Fruit fly (Drosophila melanogaster) whole organism, wandering third instar larva: ENCODE results near the gene lqf.

Experiments used
- Abd-B ChIP-seq: fragments of >200 bp; optimal IDR thresholded peaks from 2 replicates; lab custom pipeline; 2017; ENCODE audit warnings: missing biosample characterization, missing genetic modification characterization
- CG32264 ChIP-seq: fragments of 200-800 bp; sonication (Bioruptor generic); optimal IDR thresholded peaks from 2 replicates; lab custom pipeline; 2016; ENCODE audit warnings: missing biosample characterization, missing genetic modification characterization
- CG9705 ChIP-seq: fragments of 200-800 bp; sonication (Bioruptor generic); optimal IDR thresholded peaks from 2 replicates; lab custom pipeline; 2018; ENCODE audit warnings: missing biosample characterization, mild to moderate bottlenecking, missing genetic modification characterization
- CrebA ChIP-seq: fragments of 200-800 bp; sonication (Bioruptor generic); optimal IDR thresholded peaks from 2 replicates; lab custom pipeline; 2016; ENCODE audit warnings: missing biosample characterization, mild to moderate bottlenecking, missing genetic modification characterization, borderline replicate concordance
- Dfd ChIP-seq: fragments of >200 bp; optimal IDR thresholded peaks from 2 replicates; lab custom pipeline; 2017; ENCODE audit warnings: missing biosample characterization, missing genetic modification characterization
- Dif ChIP-seq: fragments of 200-275, 200-300 bp; sonication (Bioruptor generic); optimal IDR thresholded peaks from 2 replicates; lab custom pipeline; 2018; ENCODE audit warnings: missing biosample characterization, missing genetic modification characterization; ENCODE audit not compliant: partially characterized antibody
- GATAd ChIP-seq: sonication (Bioruptor generic); optimal IDR thresholded peaks from 2 replicates; lab custom pipeline; 2016; ENCODE audit warnings: missing biosample characterization, missing genetic modification characterization
- HLH106 ChIP-seq: fragments of 200-800 bp; optimal IDR thresholded peaks from 3 replicates; lab custom pipeline; 2019; ENCODE audit warnings: missing biosample characterization, mild to moderate bottlenecking, missing genetic modification characterization, moderate library complexity
- Hnf4 ChIP-seq: fragments of 200-800 bp; sonication (Bioruptor generic); optimal IDR thresholded peaks from 2 replicates; lab custom pipeline; 2016; ENCODE audit warnings: missing biosample characterization, mild to moderate bottlenecking, missing genetic modification characterization
- Hr78 ChIP-seq: fragments of >200 bp; optimal IDR thresholded peaks from 2 replicates; lab custom pipeline; 2017; ENCODE audit warnings: missing biosample characterization, missing genetic modification characterization
- Hr83 ChIP-seq: fragments of 200-300 bp; sonication (Bioruptor generic); optimal IDR thresholded peaks from 2 replicates; lab custom pipeline; 2016; ENCODE audit warnings: missing biosample characterization, mild to moderate bottlenecking, missing genetic modification characterization, moderate library complexity; ENCODE audit not compliant: poor library complexity, severe bottlenecking
- Jra ChIP-seq: sonication (Bioruptor generic); optimal IDR thresholded peaks from 2 replicates; lab custom pipeline; 2016; ENCODE audit warnings: missing biosample characterization, missing genetic modification characterization
- Mio ChIP-seq: sonication (Bioruptor generic); optimal IDR thresholded peaks from 2 replicates; lab custom pipeline; 2016; ENCODE audit warnings: missing biosample characterization, missing genetic modification characterization
- Myc ChIP-seq: fragments of >200 bp; optimal IDR thresholded peaks from 2 replicates; lab custom pipeline; 2017
- N ChIP-seq: fragments of >200 bp; optimal IDR thresholded peaks from 2 replicates; lab custom pipeline; 2018; ENCODE audit warnings: missing biosample characterization, missing external identifiers, missing genetic modification characterization
- Rel ChIP-seq, 2 experiments: fragments of 200-800 bp; sonication (Bioruptor generic) in 1 of 2; optimal IDR thresholded peaks; 2 replicates in 1 of 2; 3 replicates in 1 of 2; lab custom pipeline; 2016 to 2019; ENCODE audit warnings: mild to moderate bottlenecking in 2 of 2, missing biosample characterization in 2 of 2, missing genetic modification characterization in 2 of 2, moderate library complexity in 1 of 2
- Vsx2 ChIP-seq: fragments of 200-300, 225-300 bp; sonication (Bioruptor generic); optimal IDR thresholded peaks from 2 replicates; lab custom pipeline; 2018; ENCODE audit warnings: missing biosample characterization, missing genetic modification characterization; ENCODE audit not compliant: partially characterized antibody
- br ChIP-seq: fragments of 200-800 bp; sonication (Bioruptor generic); optimal IDR thresholded peaks from 2 replicates; lab custom pipeline; 2016; ENCODE audit warnings: missing biosample characterization, missing genetic modification characterization
- brk ChIP-seq: fragments of 200-800 bp; sonication (Bioruptor generic); optimal IDR thresholded peaks from 2 replicates; lab custom pipeline; 2016; ENCODE audit warnings: missing biosample characterization, mild to moderate bottlenecking, missing genetic modification characterization
- dmrt93B ChIP-seq: fragments of 200-800 bp; sonication (Bioruptor generic); optimal IDR thresholded peaks from 2 replicates; lab custom pipeline; 2018; ENCODE audit warnings: missing biosample characterization, mild to moderate bottlenecking, missing genetic modification characterization
- ey ChIP-seq: fragments of 200-800 bp; sonication (Bioruptor generic); optimal IDR thresholded peaks from 2 replicates; lab custom pipeline; 2016; ENCODE audit warnings: missing biosample characterization, missing genetic modification characterization
- foxo ChIP-seq, 2 experiments: fragments of 200-800 bp; sonication (Bioruptor generic); optimal IDR thresholded peaks; 2 replicates in 1 of 2; 3 replicates in 1 of 2; lab custom pipeline; 2016 to 2017; ENCODE audit warnings: missing biosample characterization in 2 of 2, missing genetic modification characterization in 2 of 2
- fru ChIP-seq: fragments of 200-800 bp; sonication (Bioruptor generic); optimal IDR thresholded peaks from 3 replicates; lab custom pipeline; 2016; ENCODE audit warnings: missing biosample characterization, mild to moderate bottlenecking, missing genetic modification characterization
- h ChIP-seq: fragments of 200-800 bp; sonication (Bioruptor generic); optimal IDR thresholded peaks from 3 replicates; lab custom pipeline; 2016; ENCODE audit warnings: missing biosample characterization, mild to moderate bottlenecking, missing genetic modification characterization
- jim ChIP-seq: fragments of 175-275, 200-325 bp; sonication (Bioruptor generic); optimal IDR thresholded peaks from 2 replicates; lab custom pipeline; 2016; ENCODE audit warnings: missing biosample characterization, mild to moderate bottlenecking, missing genetic modification characterization
- lola ChIP-seq: fragments of >200 bp; optimal IDR thresholded peaks from 2 replicates; lab custom pipeline; 2017; ENCODE audit warnings: missing biosample characterization, missing genetic modification characterization
- pan ChIP-seq: fragments of >200 bp; optimal IDR thresholded peaks from 2 replicates; lab custom pipeline; 2017
- psq ChIP-seq: fragments of 200-800 bp; sonication (Bioruptor generic); optimal IDR thresholded peaks from 3 replicates; lab custom pipeline; 2017; ENCODE audit warnings: missing biosample characterization, mild to moderate bottlenecking, missing genetic modification characterization, moderate library complexity
- rgr ChIP-seq: fragments of 200-800 bp; sonication (Bioruptor generic); optimal IDR thresholded peaks from 3 replicates; lab custom pipeline; 2016; ENCODE audit warnings: missing biosample characterization, mild to moderate bottlenecking, missing genetic modification characterization
- sage ChIP-seq: fragments of 200-800 bp; sonication (Bioruptor generic); optimal IDR thresholded peaks from 2 replicates; lab custom pipeline; 2016; ENCODE audit warnings: missing biosample characterization, mild to moderate bottlenecking, missing genetic modification characterization
- sv ChIP-seq: fragments of 200-800 bp; sonication (Bioruptor generic); optimal IDR thresholded peaks from 3 replicates; lab custom pipeline; 2016; ENCODE audit warnings: missing biosample characterization, missing genetic modification characterization
- tai ChIP-seq: sonication (Bioruptor generic); optimal IDR thresholded peaks from 2 replicates; lab custom pipeline; 2016; ENCODE audit warnings: missing biosample characterization, missing genetic modification characterization
- usp ChIP-seq: fragments of >200 bp; optimal IDR thresholded peaks from 2 replicates; lab custom pipeline; 2017; ENCODE audit warnings: missing biosample characterization, missing genetic modification characterization
- woc ChIP-seq: sonication (Bioruptor generic); optimal IDR thresholded peaks from 2 replicates; lab custom pipeline; 2016; ENCODE audit warnings: missing biosample characterization, mild to moderate bottlenecking, missing genetic modification characterization

Gene lqf

dm6 chr3L:7552446-7552845, 23.9 kb downstream of the lqf start:
- TF ChIP-seq lola (GFP tag; lab: Kevin White, UChicago): no peak
- no peak for TF ChIP-seq tai
- no peak for TF ChIP-seq CG32264
- no peak for TF ChIP-seq woc (GFP tag; lab: Kevin White, UChicago)
- TF ChIP-seq Hnf4: no peak
- no peak for TF ChIP-seq Rel (GFP tag; optimal IDR thresholded peaks at IDR 0.05; lab: Kevin White, UChicago)
- TF ChIP-seq Rel (tag; optimal IDR thresholded peaks at IDR 0.05; lab: Kevin White, UChicago): no peak
- TF ChIP-seq pan (lab: Kevin White, UChicago): no peak
- no peak for TF ChIP-seq ey
- no peak for TF ChIP-seq Myc (lab: Kevin White, UChicago)
- TF ChIP-seq h (GFP tag; lab: Kevin White, UChicago): no peak
- no peak for TF ChIP-seq Dif
- no peak for TF ChIP-seq Vsx2 (GFP tag; lab: Kevin White, UChicago)
- no peak for TF ChIP-seq Hr78
- no peak for TF ChIP-seq CrebA (GFP tag; lab: Kevin White, UChicago)
- no peak for TF ChIP-seq CG9705 (GFP tag; lab: Kevin White, UChicago)
- TF ChIP-seq fru (GFP tag; lab: Kevin White, UChicago): no peak
- no peak for TF ChIP-seq usp

dm6 chr3L:7553062-7553461, 24.5 kb downstream of the lqf start:
- TF ChIP-seq br (GFP tag; lab: Kevin White, UChicago) (no peak), h (GFP tag; lab: Kevin White, UChicago) (no peak), Hr78 (no peak), foxo (GFP tag; optimal IDR thresholded peaks at IDR 0.05; lab: Kevin White, UChicago) (no peak), HLH106 (no peak), CG32264 (no peak), Hnf4 (no peak), rgr (GFP tag; lab: Kevin White, UChicago) (no peak), jim (GFP tag; lab: Kevin White, UChicago) (no peak), Mio (no peak), woc (GFP tag; lab: Kevin White, UChicago) (no peak), CrebA (GFP tag; lab: Kevin White, UChicago) (no peak), Dfd (GFP tag; lab: Kevin White, UChicago) (no peak), CG9705 (GFP tag; lab: Kevin White, UChicago) (no peak), sage (GFP tag; lab: Kevin White, UChicago) (no peak), sv (no peak), lola (GFP tag; lab: Kevin White, UChicago) (no peak)

dm6 chr3L:7559937-7560336, 31.4 kb downstream of the lqf start, which contains the start of gene CG14837:
TSS of gene CG14837 (minus strand) at chr3L:7560037.
- no peak for TF ChIP-seq Myc (lab: Kevin White, UChicago)
- no peak for TF ChIP-seq psq (GFP tag; lab: Kevin White, UChicago)
- TF ChIP-seq h (GFP tag; lab: Kevin White, UChicago): no peak
- TF ChIP-seq CG32264: no peak
- TF ChIP-seq Abd-B: no peak
- no peak for TF ChIP-seq CrebA (GFP tag; lab: Kevin White, UChicago)
- TF ChIP-seq Hr83 (GFP tag; lab: Kevin White, UChicago): no peak
- no peak for TF ChIP-seq Jra (GFP tag; lab: Kevin White, UChicago)
- TF ChIP-seq Rel (GFP tag; optimal IDR thresholded peaks at IDR 0.05; lab: Kevin White, UChicago): no peak
- TF ChIP-seq Rel (tag; optimal IDR thresholded peaks at IDR 0.05; lab: Kevin White, UChicago): no peak
- TF ChIP-seq Mio: no peak
- TF ChIP-seq usp: no peak
- no peak for TF ChIP-seq N (GFP tag; lab: Kevin White, UChicago)
- TF ChIP-seq, all 38 proteins: peak for 0

dm6 chr3L:7560580-7560979, 32.0 kb downstream of the lqf start:
- TF ChIP-seq br (GFP tag; lab: Kevin White, UChicago): no peak
- TF ChIP-seq pan (lab: Kevin White, UChicago): no peak
- TF ChIP-seq N (GFP tag; lab: Kevin White, UChicago): no peak
- TF ChIP-seq Rel (GFP tag; optimal IDR thresholded peaks at IDR 0.05; lab: Kevin White, UChicago): no peak
- TF ChIP-seq Rel (tag; optimal IDR thresholded peaks at IDR 0.05; lab: Kevin White, UChicago): no peak
- no peak for TF ChIP-seq brk (GFP tag; lab: Kevin White, UChicago)
- TF ChIP-seq dmrt93B (GFP tag; lab: Kevin White, UChicago): no peak
- TF ChIP-seq psq (GFP tag; lab: Kevin White, UChicago): no peak
- TF ChIP-seq lola (GFP tag; lab: Kevin White, UChicago): no peak
- no peak for TF ChIP-seq CG32264
- no peak for TF ChIP-seq ey
- TF ChIP-seq Myc (lab: Kevin White, UChicago): no peak
- no peak for TF ChIP-seq jim (GFP tag; lab: Kevin White, UChicago)
- TF ChIP-seq Hr83 (GFP tag; lab: Kevin White, UChicago): no peak
- no peak for TF ChIP-seq foxo (GFP tag; optimal IDR thresholded peaks at IDR 0.05; lab: Kevin White, UChicago)
- TF ChIP-seq Dif: no peak
- TF ChIP-seq HLH106: no peak
- TF ChIP-seq sage (GFP tag; lab: Kevin White, UChicago): no peak
- no peak for TF ChIP-seq GATAd
- no peak for TF ChIP-seq CG9705 (GFP tag; lab: Kevin White, UChicago)
- TF ChIP-seq woc (GFP tag; lab: Kevin White, UChicago): no peak
